Worm (Caenorhabditis elegans) whole organism, L4/young adult: ENCODE results near the gene T19C4.1.

ENCODE experiments used
- W03F9.2 ChIP-seq: fragments of 150-350 bp; optimal IDR thresholded peaks from 2 replicates; lab custom pipeline; 2014; ENCODE audit warnings: missing biosample characterization, missing genetic modification characterization
- dao-5 ChIP-seq: sonication (generic microtip); optimal IDR thresholded peaks from 2 replicates; lab custom pipeline; 2016; ENCODE audit warnings: missing genotype, missing genetic modification characterization, moderate library complexity, missing compliant biosample characterization
- him-1 ChIP-seq: sonication (generic microtip); optimal IDR thresholded peaks from 2 replicates; lab custom pipeline; 2016; ENCODE audit warnings: missing genotype, missing genetic modification reagents, missing genetic modification characterization, missing compliant biosample characterization

DNA sequence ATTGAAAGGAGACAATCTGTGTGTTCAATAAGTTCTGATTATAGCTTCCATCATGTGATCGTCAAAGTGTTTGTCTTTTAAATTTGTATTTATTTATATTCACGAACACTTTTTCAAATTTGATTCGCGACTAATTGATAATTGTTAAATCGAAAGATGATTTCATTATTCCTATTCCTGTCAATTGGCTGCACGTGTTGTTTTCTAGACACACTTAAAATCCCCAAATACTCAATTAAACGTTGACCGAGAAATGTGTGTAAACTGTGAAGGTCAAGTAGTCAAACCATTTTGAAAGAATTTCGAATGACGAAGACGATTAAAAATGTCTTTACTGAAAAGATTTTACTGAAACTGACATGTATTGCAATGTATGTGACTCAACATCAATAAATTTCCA, 31.4 kb downstream of the T19C4.1 start:
- no peak for TF ChIP-seq dao-5 (tag; lab: Kevin White, UChicago)
- TF ChIP-seq him-1 (tag; lab: Kevin White, UChicago): no peak
- no peak for TF ChIP-seq W03F9.2 (tag; lab: Kevin White, UChicago)
